Fruit fly (Drosophila melanogaster) whole organism, prepupa: ENCODE data around the gene Arpc4.

Source experiments
- Blimp-1 ChIP-seq: fragments of 200-800 bp; sonication (Bioruptor generic); optimal IDR thresholded peaks from 3 replicates; lab custom pipeline; 2017; ENCODE audit warnings: missing biosample characterization, missing genetic modification characterization, mild to moderate bottlenecking, moderate library complexity, missing genetic modification reagents
- CG10669 ChIP-seq: fragments of 200-800 bp; sonication (Bioruptor generic); optimal IDR thresholded peaks from 3 replicates; lab custom pipeline; 2018; ENCODE audit warnings: missing biosample characterization, mild to moderate bottlenecking, missing genetic modification characterization, moderate library complexity
- CG11294 ChIP-seq: fragments of 200-800 bp; sonication (Bioruptor generic); IDR thresholded peaks from 2 replicates; pipeline ENCODE4 v1.3.6; 2022; ENCODE audit warnings: missing biosample characterization, missing genetic modification characterization
- CG15336 ChIP-seq: fragments of 200-800 bp; sonication (Bioruptor generic); IDR thresholded peaks from 2 replicates; pipeline ENCODE4 v1.3.6; 2022; ENCODE audit warnings: missing biosample characterization, missing genetic modification characterization
- CG1621 ChIP-seq: fragments of 200-800 bp; sonication (Bioruptor generic); optimal IDR thresholded peaks from 3 replicates; lab custom pipeline; 2018; ENCODE audit warnings: missing biosample characterization, mild to moderate bottlenecking, missing genetic modification characterization
- CG16779 ChIP-seq: fragments of 200-800 bp; sonication (Bioruptor generic); optimal IDR thresholded peaks from 3 replicates; lab custom pipeline; 2017; ENCODE audit warnings: missing biosample characterization, mild to moderate bottlenecking, missing genetic modification characterization
- CG3032 ChIP-seq: fragments of 200-800 bp; optimal IDR thresholded peaks from 2 replicates; lab custom pipeline; 2019; ENCODE audit warnings: missing biosample characterization, mild to moderate bottlenecking, missing genetic modification characterization, moderate library complexity
- CG31627 ChIP-seq: fragments of 200-800 bp; sonication (Bioruptor generic); optimal IDR thresholded peaks from 3 replicates; lab custom pipeline; 2016; ENCODE audit warnings: missing biosample characterization, missing genetic modification characterization
- CG3919 ChIP-seq: fragments of 200-800 bp; sonication (Bioruptor generic); optimal IDR thresholded peaks from 3 replicates; lab custom pipeline; 2016; ENCODE audit warnings: missing biosample characterization, missing genetic modification characterization
- CG6163 ChIP-seq: fragments of 200-800 bp; sonication (Bioruptor generic); IDR thresholded peaks from 3 replicates; pipeline ENCODE4 v1.3.6; 2022; ENCODE audit warnings: missing biosample characterization, missing genetic modification characterization
- CG6276 ChIP-seq: fragments of 200-800 bp; sonication (Bioruptor generic); optimal IDR thresholded peaks from 2 replicates; lab custom pipeline; 2017; ENCODE audit warnings: missing biosample characterization, mild to moderate bottlenecking, missing genetic modification characterization
- CG6854 ChIP-seq: fragments of 200-800 bp; sonication (Bioruptor generic); optimal IDR thresholded peaks from 2 replicates; lab custom pipeline; 2017; ENCODE audit warnings: missing biosample characterization, mild to moderate bottlenecking, missing genetic modification characterization
- CG8319 ChIP-seq: fragments of 200-800 bp; sonication (Bioruptor generic); optimal IDR thresholded peaks from 3 replicates; lab custom pipeline; 2016; ENCODE audit warnings: missing biosample characterization, missing genetic modification characterization
- CG8632 ChIP-seq: fragments of 200-800 bp; sonication (Bioruptor generic); optimal IDR thresholded peaks from 3 replicates; lab custom pipeline; 2016; ENCODE audit warnings: missing biosample characterization, missing genetic modification characterization
- CG9139 ChIP-seq: fragments of 200-800 bp; sonication (Bioruptor generic); optimal IDR thresholded peaks from 3 replicates; lab custom pipeline; 2017; ENCODE audit warnings: missing biosample characterization, mild to moderate bottlenecking, missing genetic modification characterization
- Eip75B ChIP-seq: fragments of 200-800 bp; sonication (Bioruptor generic); optimal IDR thresholded peaks from 3 replicates; lab custom pipeline; 2016; ENCODE audit warnings: missing biosample characterization, missing genetic modification characterization
- Eip78C ChIP-seq: fragments of 200-800 bp; sonication (Bioruptor generic); peaks from one replicate; lab custom pipeline; 2016; ENCODE audit warnings: missing biosample characterization, missing genetic modification characterization
- Eip93F ChIP-seq: fragments of 200-800 bp; sonication (Bioruptor generic); optimal IDR thresholded peaks from 2 replicates; lab custom pipeline; 2016; ENCODE audit warnings: missing biosample characterization, mild to moderate bottlenecking, missing genetic modification characterization
- Gug ChIP-seq: fragments of 200-800 bp; sonication (Bioruptor generic); IDR thresholded peaks from 2 replicates; pipeline ENCODE4 v1.3.6; 2022; ENCODE audit warnings: missing biosample characterization, missing genetic modification characterization
- Hr38 ChIP-seq: sonication (Bioruptor generic); optimal IDR thresholded peaks from 2 replicates; lab custom pipeline; 2016; ENCODE audit warnings: missing biosample characterization, missing genetic modification characterization
- Hr39 ChIP-seq: fragments of 200-800 bp; sonication (Bioruptor generic); optimal IDR thresholded peaks from 2 replicates; lab custom pipeline; 2016; ENCODE audit warnings: missing biosample characterization, missing genetic modification characterization
- Met ChIP-seq: fragments of 200-800 bp; sonication (Bioruptor generic); optimal IDR thresholded peaks from 3 replicates; lab custom pipeline; 2016; ENCODE audit warnings: missing biosample characterization, missing genetic modification characterization
- OdsH ChIP-seq: fragments of 200-800 bp; sonication (Bioruptor generic); optimal IDR thresholded peaks from 3 replicates; lab custom pipeline; 2016; ENCODE audit warnings: missing biosample characterization, missing genetic modification characterization
- Smox ChIP-seq: fragments of 200-800 bp; sonication (Bioruptor generic); optimal IDR thresholded peaks from 3 replicates; lab custom pipeline; 2016; ENCODE audit warnings: missing biosample characterization, missing genetic modification characterization
- Sox14 ChIP-seq: fragments of 200-800 bp; sonication (Bioruptor generic); optimal IDR thresholded peaks from 3 replicates; lab custom pipeline; 2016; ENCODE audit warnings: missing biosample characterization, missing genetic modification characterization
- cyc ChIP-seq: fragments of 200-800 bp; sonication (Bioruptor generic); optimal IDR thresholded peaks from 3 replicates; lab custom pipeline; 2016; ENCODE audit warnings: missing biosample characterization, missing genetic modification characterization
- dac ChIP-seq: fragments of 200-800 bp; sonication (Bioruptor generic); optimal IDR thresholded peaks from 2 replicates; lab custom pipeline; 2017; ENCODE audit warnings: missing biosample characterization, mild to moderate bottlenecking, missing genetic modification characterization
- eg ChIP-seq: fragments of 200-800 bp; sonication (Bioruptor generic); IDR thresholded peaks from 3 replicates; pipeline ENCODE4 v1.3.6; 2022; ENCODE audit warnings: missing biosample characterization, missing genetic modification characterization
- esn ChIP-seq: fragments of 200-800 bp; sonication (Bioruptor generic); optimal IDR thresholded peaks from 2 replicates; lab custom pipeline; 2016; ENCODE audit warnings: missing biosample characterization, mild to moderate bottlenecking, missing genetic modification characterization, moderate library complexity
- fkh ChIP-seq: fragments of 200-800 bp; sonication (Bioruptor generic); optimal IDR thresholded peaks from 3 replicates; lab custom pipeline; 2017; ENCODE audit warnings: missing biosample characterization, mild to moderate bottlenecking, missing genetic modification characterization, moderate library complexity
- salr ChIP-seq, 2 experiments: fragments of 200-800 bp; sonication (Bioruptor generic); optimal IDR thresholded peaks; 3 replicates each; lab custom pipeline; 2016 to 2018; ENCODE audit warnings: missing biosample characterization in 2 of 2, missing genetic modification characterization in 2 of 2, mild to moderate bottlenecking in 1 of 2
- spab ChIP-seq: fragments of 200-800 bp; sonication (Bioruptor generic); optimal IDR thresholded peaks from 2 replicates; lab custom pipeline; 2017; ENCODE audit warnings: missing biosample characterization, mild to moderate bottlenecking, missing genetic modification characterization, missing genetic modification reagents
- ss ChIP-seq, 2 experiments: fragments of 200-800 bp; sonication (Bioruptor generic); optimal IDR thresholded peaks; 2 replicates in 1 of 2; 3 replicates in 1 of 2; lab custom pipeline; 2017 to 2018; ENCODE audit warnings: mild to moderate bottlenecking in 2 of 2, missing biosample characterization in 2 of 2, missing genetic modification characterization in 2 of 2, moderate library complexity in 1 of 2
- svp ChIP-seq: fragments of 200-800 bp; sonication (Bioruptor generic); peaks from one replicate; lab custom pipeline; 2016; ENCODE audit warnings: missing biosample characterization, missing genetic modification characterization
- topi ChIP-seq: fragments of 200-800 bp; sonication (Bioruptor generic); optimal IDR thresholded peaks from 3 replicates; lab custom pipeline; 2016; ENCODE audit warnings: missing biosample characterization, missing genetic modification characterization
- vri ChIP-seq: fragments of 200-800 bp; sonication (Bioruptor generic); optimal IDR thresholded peaks from 3 replicates; lab custom pipeline; 2016; ENCODE audit warnings: missing biosample characterization, mild to moderate bottlenecking, missing genetic modification characterization

The Arpc4 gene

DNA sequence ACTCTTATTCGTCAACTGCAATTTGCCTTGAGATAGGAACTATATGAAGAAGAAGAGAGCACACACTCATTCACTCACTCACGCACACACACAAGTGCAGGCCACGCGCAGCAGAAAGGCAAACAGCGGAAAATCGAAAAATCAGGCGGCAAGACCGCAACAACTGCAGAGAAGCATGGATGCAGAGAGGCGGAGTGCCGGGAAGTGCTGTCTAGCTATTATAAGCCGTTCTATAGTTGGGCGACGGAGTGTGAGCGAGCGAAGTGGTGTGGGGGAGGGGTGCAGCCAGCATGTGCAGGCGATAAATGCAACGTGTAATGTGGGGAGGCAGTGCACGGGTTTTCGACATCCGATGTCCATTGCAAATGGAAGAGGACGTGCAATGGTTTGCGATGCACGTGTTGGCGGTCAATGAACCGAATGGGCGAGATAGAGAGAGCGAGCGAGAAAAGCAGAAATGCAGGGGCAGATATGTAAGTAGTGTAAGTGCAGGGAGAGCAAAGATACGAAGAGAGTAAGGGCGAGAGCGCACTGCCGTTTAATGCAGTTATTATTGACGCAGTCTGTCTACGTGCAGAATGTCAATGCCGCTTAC, 46.1 kb upstream of the Arpc4 start (continued):
- TF ChIP-seq Met (peak; percentile 100), CG3032 (tag; lab: Kevin White, UChicago) (no peak), dac (GFP tag; lab: Kevin White, UChicago) (no peak), CG6276 (GFP tag; lab: Kevin White, UChicago) (peak; percentile 21), Sox14 (peak; percentile 1), CG31627 (GFP tag; lab: Kevin White, UChicago) (no peak), Eip78C (GFP tag; lab: Kevin White, UChicago) (peak; percentile 88), CG1621 (tag; lab: Kevin White, UChicago) (peak; percentile 25), Eip75B (GFP tag; lab: Kevin White, UChicago) (peak; percentile 86), Gug (peak; percentile 42), CG10669 (GFP tag; lab: Kevin White, UChicago) (no peak), CG6163 (GFP tag; lab: Robert Waterston, UW) (peak; percentile 73), salr (GFP tag; optimal IDR thresholded peaks at IDR 0.05; lab: Kevin White, UChicago) (no peak), CG16779 (tag; lab: Kevin White, UChicago) (peak; percentile 63), Hr38 (GFP tag; lab: Kevin White, UChicago) (no peak), ss (GFP tag; optimal IDR thresholded peaks at IDR 0.05; lab: Kevin White, UChicago) (peak; percentile 63 to 72), CG6854 (GFP tag; lab: Kevin White, UChicago) (peak; percentile 50), spab (no peak), eg (GFP tag; lab: Robert Waterston, UW) (no peak), esn (GFP tag; lab: Kevin White, UChicago) (peak; percentile 3), topi (GFP tag; lab: Kevin White, UChicago) (peak; percentile 8), Blimp-1 (GFP tag; lab: Kevin White, UChicago) (no peak), CG9139 (GFP tag; lab: Kevin White, UChicago) (no peak)

DNA sequence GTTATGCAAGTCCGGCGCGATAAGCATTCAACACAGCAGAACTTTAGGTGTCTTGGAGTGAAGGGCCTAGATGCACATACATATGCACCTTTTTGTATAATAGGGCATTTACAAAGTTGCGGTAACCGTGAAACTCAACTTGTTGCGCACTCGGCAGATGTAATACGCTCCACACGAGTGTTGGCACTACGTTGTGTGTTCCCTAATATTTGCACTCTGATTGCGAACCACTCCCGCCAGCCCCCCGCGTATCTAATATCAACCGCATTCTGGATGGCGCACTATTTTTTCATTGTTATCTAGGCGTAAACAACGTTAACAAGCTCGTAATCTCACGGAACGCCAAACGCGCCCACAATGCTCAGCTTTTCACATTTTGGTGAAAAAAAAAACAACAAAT, 44.6 kb upstream of the Arpc4 start:
- TF ChIP-seq CG3919 (GFP tag; lab: Kevin White, UChicago) (no peak), OdsH (GFP tag; lab: Kevin White, UChicago) (no peak), spab (no peak), fkh (peak; percentile 91), CG6163 (GFP tag; lab: Robert Waterston, UW) (peak; percentile 28; the same call in 1 of the 3 replicates), CG16779 (tag; lab: Kevin White, UChicago) (peak; percentile 39)

- peak; percentile 4 for TF ChIP-seq Hr39 (GFP tag; lab: Kevin White, UChicago)
- TF ChIP-seq Met: peak; percentile 100
- TF ChIP-seq ss (GFP tag; optimal IDR thresholded peaks at IDR 0.05; lab: Kevin White, UChicago): peak; percentile 54 to 73
- no peak for TF ChIP-seq CG10669 (GFP tag; lab: Kevin White, UChicago)
- peak; percentile 42 for TF ChIP-seq Blimp-1 (GFP tag; lab: Kevin White, UChicago)
- TF ChIP-seq CG16779 (tag; lab: Kevin White, UChicago): no peak
- TF ChIP-seq CG6163 (GFP tag; lab: Robert Waterston, UW): peak; percentile 29; the same call in 1 of the 3 replicates
- peak; percentile 73 for TF ChIP-seq Eip93F (GFP tag; lab: Kevin White, UChicago)
- no peak for TF ChIP-seq CG11294
- TF ChIP-seq Eip78C (GFP tag; lab: Kevin White, UChicago): peak; percentile 93
- TF ChIP-seq Hr38 (GFP tag; lab: Kevin White, UChicago): no peak
- no peak for TF ChIP-seq CG15336
- TF ChIP-seq CG6854 (GFP tag; lab: Kevin White, UChicago): peak; percentile 72
- TF ChIP-seq svp (GFP tag; lab: Kevin White, UChicago): peak; percentile 93
- no peak for TF ChIP-seq CG8632 (GFP tag; lab: Kevin White, UChicago)
Observed at dm6 chr2L:6081134-6081832, 43.6 kb upstream of the Arpc4 start.

DNA sequence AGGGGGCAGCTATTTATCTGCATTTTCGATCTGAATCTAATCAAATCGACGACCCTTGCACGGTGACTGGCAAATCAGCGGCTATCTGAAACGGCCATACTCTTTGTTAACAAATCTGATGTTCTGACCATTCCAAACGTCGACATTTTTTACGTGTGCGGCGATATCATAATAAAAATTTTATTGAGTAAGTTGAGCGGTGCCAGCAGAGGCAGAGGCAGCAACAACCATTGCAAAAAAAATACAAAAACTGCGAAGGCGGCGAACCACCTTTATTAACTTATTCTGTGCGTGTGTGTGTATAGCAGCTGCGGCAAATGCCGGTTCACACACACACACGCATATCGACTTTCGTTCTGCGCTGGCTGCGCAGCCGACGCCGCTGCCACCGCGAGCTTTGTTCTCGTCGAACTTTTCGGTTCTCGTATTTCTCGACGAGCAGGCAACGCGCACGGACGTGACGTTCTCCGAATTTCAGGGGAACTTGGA, 42.7 kb upstream of the Arpc4 start, which contains the start of gene Kr-h1:
Gene Kr-h1 (plus strand): TSS at position 447 of the 489 bp plus-strand sequence.
- TF ChIP-seq Blimp-1 (GFP tag; lab: Kevin White, UChicago): peak; percentile 54
- TF ChIP-seq cyc (GFP tag; lab: Kevin White, UChicago): no peak
- no peak for TF ChIP-seq Hr39 (GFP tag; lab: Kevin White, UChicago)
- TF ChIP-seq Eip78C (GFP tag; lab: Kevin White, UChicago): peak; percentile 71
- TF ChIP-seq CG3919 (GFP tag; lab: Kevin White, UChicago): no peak
- TF ChIP-seq svp (GFP tag; lab: Kevin White, UChicago): peak; percentile 68
- TF ChIP-seq CG8319 (GFP tag; lab: Kevin White, UChicago): no peak
- TF ChIP-seq fkh: no peak
- TF ChIP-seq CG6854 (GFP tag; lab: Kevin White, UChicago): peak; percentile 13
- TF ChIP-seq CG11294: no peak
- peak; percentile 41 for TF ChIP-seq Sox14
- TF ChIP-seq CG1621 (tag; lab: Kevin White, UChicago): no peak
- TF ChIP-seq CG16779 (tag; lab: Kevin White, UChicago): no peak
- TF ChIP-seq Met: peak; percentile 90
- TF ChIP-seq dac (GFP tag; lab: Kevin White, UChicago): no peak
- TF ChIP-seq Smox (GFP tag; lab: Kevin White, UChicago): no peak
- TF ChIP-seq vri (GFP tag; lab: Kevin White, UChicago): peak; percentile 84
- no peak for TF ChIP-seq CG31627 (GFP tag; lab: Kevin White, UChicago)
- TF ChIP-seq, all 60 proteins: peak for 7
